Fruit fly (Drosophila melanogaster): ENCODE measurements around the gene CG31195.

Gene CG31195

DNA sequence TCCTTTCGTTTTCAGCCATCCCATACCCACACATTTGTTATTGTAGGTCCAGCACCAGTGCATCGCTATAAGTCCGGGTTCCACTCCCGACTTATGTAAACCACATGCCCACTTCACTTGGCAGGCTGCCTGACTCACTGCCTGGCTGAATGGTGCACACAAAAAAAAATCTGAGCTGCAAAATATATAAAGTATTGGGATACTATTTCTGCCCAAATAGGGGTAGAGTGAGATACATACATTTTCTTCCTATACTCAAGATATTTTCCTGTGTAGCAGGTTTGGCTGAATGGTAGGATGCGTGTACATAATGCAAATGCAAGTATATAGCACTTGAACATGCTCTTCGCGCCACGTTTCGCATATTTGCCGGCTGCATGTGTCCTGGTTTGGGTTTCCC lies 11.0 kb upstream of the CG31195 start:
- TF ChIP-seq CTCF (optimal IDR thresholded peaks at IDR 0.05) (no peak), CG8478 (optimal IDR thresholded peaks at IDR 0.05) (no peak)

DNA sequence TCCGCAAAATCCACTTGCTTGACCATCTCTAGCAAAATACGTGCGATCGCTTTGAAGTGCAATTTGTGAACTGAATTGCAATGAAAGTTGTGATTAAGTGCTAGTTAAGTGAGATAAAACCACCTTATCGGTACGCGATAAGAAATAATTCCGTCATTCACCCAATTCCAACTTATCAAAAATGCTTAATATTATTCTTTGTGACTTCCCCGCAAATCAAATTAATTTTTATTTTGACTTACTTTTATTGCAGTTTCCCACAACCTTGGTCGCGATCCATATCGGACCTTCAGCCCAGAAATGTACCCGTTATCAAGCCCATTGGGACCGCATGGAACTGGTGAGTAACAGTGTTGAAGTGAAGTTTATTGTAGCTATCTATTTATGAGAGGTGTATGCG lies 10.4 kb upstream of the CG31195 start, which contains the start of gene Takl1:
Gene Takl1, minus strand, starts transcription at position 59 of the 400 bp plus-strand sequence.
- TF ChIP-seq CG8478 (optimal IDR thresholded peaks at IDR 0.05) = no peak
- TF ChIP-seq CTCF (optimal IDR thresholded peaks at IDR 0.05) = no peak

dm6 chr3R:20766156-20766486 lies 4.0 kb upstream of the CG31195 start:
- TF ChIP-seq CTCF (optimal IDR thresholded peaks at IDR 0.05) (no peak), CG8478 (optimal IDR thresholded peaks at IDR 0.05) (no peak)

dm6 chr3R:20765302-20766155 lies 3.4 kb upstream of the CG31195 start:
- no peak for TF ChIP-seq CTCF (optimal IDR thresholded peaks at IDR 0.05)
- no peak for TF ChIP-seq CG8478 (optimal IDR thresholded peaks at IDR 0.05)

DNA sequence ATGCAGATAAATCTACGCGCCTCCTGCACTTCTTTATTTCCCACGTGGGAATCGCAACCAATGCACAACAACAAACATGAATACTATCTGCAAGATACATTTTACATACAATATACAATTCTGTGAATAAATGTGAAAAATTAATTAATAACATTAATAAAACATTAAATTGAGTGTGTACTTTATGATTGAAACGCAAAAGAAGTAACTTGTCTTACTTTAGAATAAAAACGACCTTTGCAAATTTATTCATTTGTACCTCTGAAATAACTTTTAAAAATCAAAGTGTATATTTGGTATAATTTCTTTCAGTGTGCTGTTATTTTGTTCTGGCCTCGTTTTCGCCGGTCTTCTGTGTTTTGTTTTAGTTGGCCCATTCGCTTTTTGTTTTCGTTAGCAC lies 1.9 kb upstream of the CG31195 start:
- no peak for TF ChIP-seq CG8478 (optimal IDR thresholded peaks at IDR 0.05)

- TF ChIP-seq CG8478 (optimal IDR thresholded peaks at IDR 0.05) (no peak), CTCF (optimal IDR thresholded peaks at IDR 0.05) (no peak)
These were observed 5.7 kb downstream of the CG31195 start, which contains the start of gene Syp for dm6 chr3R:20756429-20756828. Syp (plus strand) TSS chr3R:20756729.

dm6 chr3R:20754991-20755390 lies 7.2 kb downstream of the CG31195 start:
- TF ChIP-seq CG8478 (optimal IDR thresholded peaks at IDR 0.05) (no peak), CTCF (optimal IDR thresholded peaks at IDR 0.05) (no peak)

- TF ChIP-seq CTCF (optimal IDR thresholded peaks at IDR 0.05) (no peak), CG8478 (optimal IDR thresholded peaks at IDR 0.05) (no peak)
These were observed 12.6 kb downstream of the CG31195 start for dm6 chr3R:20749536-20749935.

DNA sequence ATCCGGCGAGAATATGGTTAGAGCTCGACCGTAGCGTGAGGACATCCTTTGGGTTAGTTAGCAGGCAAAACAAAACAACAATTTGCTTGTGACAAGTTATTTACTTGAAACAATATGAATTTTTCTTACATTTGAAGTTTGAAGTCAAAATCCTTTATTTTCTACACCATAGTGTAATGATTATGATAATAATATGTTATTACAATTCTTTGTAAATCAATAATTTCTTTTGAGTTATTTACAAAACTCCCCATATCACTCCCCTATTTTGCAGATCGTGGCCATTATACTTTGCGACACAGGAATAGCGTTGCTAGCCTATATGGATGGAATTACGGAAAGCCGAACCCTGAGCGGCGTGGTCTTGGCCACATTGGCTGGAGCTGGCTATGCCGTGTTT lies 13.2 kb downstream of the CG31195 start, which contains the start of gene Prosalpha4T1:
Gene Prosalpha4T1, minus strand, starts transcription at position 101 of the 400 bp plus-strand sequence.
- no peak for TF ChIP-seq CG8478 (optimal IDR thresholded peaks at IDR 0.05)
- no peak for TF ChIP-seq CTCF (optimal IDR thresholded peaks at IDR 0.05)

DNA sequence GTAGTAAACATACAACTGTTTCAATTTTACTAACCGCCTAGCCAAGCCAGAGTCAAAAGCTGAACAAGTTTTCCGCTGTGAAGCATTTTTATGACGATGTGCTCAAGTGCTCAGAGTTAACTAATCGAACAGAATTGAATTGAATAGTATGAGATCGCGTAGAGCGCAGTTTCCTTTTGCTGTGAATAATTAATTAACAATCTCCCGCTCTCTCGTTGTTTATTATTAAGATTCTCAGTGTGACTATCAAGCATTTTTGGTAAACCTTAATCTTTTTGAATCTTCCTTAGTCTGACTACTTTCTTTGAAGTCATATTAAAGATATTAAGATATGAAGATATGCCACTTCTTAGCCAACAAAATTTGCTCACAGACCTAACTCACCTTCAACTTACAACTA lies 16.9 kb downstream of the CG31195 start, which contains the start of gene CG31200:
Gene CG31200, minus strand, starts transcription at position 101 of the 400 bp plus-strand sequence.
- TF ChIP-seq CG8478 (optimal IDR thresholded peaks at IDR 0.05) (no peak), CTCF (optimal IDR thresholded peaks at IDR 0.05) (no peak)

dm6 chr3R:20743769-20744168 lies 18.4 kb downstream of the CG31195 start, which contains the start of gene CG31199:
CG31199 (minus strand) TSS chr3R:20743869.
- TF ChIP-seq CG8478 (optimal IDR thresholded peaks at IDR 0.05) = no peak
- no peak for TF ChIP-seq CTCF (optimal IDR thresholded peaks at IDR 0.05)

dm6 chr3R:20739971-20740370 lies 22.2 kb downstream of the CG31195 start, which contains the start of gene CG42322:
CG42322 (plus strand) TSS chr3R:20740108.
- no peak for TF ChIP-seq CG8478 (optimal IDR thresholded peaks at IDR 0.05)
- TF ChIP-seq CTCF (optimal IDR thresholded peaks at IDR 0.05) = no peak

DNA sequence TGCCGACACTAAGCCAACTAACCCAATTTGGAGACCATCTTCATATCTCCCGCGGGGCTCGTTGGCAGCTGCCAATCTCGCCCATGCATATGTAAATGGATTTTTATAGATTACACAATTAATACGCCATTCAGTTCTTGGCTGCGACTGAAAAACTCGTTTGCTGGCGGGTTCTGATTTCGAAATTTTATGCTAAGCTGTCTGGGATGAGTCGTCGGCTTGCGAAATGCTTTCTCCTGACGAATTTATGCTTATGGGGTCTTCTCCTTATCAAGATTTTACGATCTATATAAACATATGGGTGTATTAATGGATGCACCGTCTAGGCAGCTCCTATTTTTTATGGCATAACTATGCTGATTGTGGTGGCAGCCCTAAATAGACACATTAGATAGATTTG lies 23.2 kb downstream of the CG31195 start, which contains the start of gene CG17267:
Gene CG17267, minus strand, starts transcription at position 101 of the 400 bp plus-strand sequence.
- TF ChIP-seq CG8478 (optimal IDR thresholded peaks at IDR 0.05) (no peak), CTCF (optimal IDR thresholded peaks at IDR 0.05) (no peak)

dm6 chr3R:20735405-20735804 lies 26.8 kb downstream of the CG31195 start, which contains the start of gene Cdk2:
Cdk2 (plus strand) TSS chr3R:20735623.
- TF ChIP-seq CTCF (optimal IDR thresholded peaks at IDR 0.05) (peak; percentile 45 to 61), CG8478 (optimal IDR thresholded peaks at IDR 0.05) (no peak)

DNA sequence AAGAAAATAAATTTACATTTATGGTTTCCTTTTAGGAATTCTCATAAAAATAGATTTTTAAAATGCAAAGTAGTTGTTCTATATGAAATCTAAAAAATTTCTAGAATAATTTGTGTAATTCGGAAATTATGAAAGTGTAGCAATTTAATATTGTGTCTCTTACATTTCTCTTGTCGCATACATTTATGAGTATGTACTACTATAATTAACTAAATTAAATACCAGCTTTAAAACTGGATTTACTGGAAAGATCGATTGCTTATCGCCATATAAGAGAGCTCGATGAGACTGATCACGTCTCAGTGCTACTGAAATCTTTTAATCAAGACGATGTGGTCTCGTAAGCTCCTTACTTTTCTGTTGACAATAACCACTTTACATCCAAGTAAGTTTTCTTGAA lies 30.8 kb downstream of the CG31195 start, which contains the start of gene CG31205:
Gene CG31205, plus strand, starts transcription at position 301 of the 400 bp plus-strand sequence.
- no peak for TF ChIP-seq CTCF (optimal IDR thresholded peaks at IDR 0.05)
- TF ChIP-seq CG8478 (optimal IDR thresholded peaks at IDR 0.05) = no peak

- TF ChIP-seq CTCF (optimal IDR thresholded peaks at IDR 0.05) (no peak), CG8478 (optimal IDR thresholded peaks at IDR 0.05) (no peak)
These were observed 38.7 kb downstream of the CG31195 start for dm6 chr3R:20723491-20723890.
